Fruit fly (Drosophila melanogaster): Measurements from ENCODE around the gene spen.

The spen gene

DNA sequence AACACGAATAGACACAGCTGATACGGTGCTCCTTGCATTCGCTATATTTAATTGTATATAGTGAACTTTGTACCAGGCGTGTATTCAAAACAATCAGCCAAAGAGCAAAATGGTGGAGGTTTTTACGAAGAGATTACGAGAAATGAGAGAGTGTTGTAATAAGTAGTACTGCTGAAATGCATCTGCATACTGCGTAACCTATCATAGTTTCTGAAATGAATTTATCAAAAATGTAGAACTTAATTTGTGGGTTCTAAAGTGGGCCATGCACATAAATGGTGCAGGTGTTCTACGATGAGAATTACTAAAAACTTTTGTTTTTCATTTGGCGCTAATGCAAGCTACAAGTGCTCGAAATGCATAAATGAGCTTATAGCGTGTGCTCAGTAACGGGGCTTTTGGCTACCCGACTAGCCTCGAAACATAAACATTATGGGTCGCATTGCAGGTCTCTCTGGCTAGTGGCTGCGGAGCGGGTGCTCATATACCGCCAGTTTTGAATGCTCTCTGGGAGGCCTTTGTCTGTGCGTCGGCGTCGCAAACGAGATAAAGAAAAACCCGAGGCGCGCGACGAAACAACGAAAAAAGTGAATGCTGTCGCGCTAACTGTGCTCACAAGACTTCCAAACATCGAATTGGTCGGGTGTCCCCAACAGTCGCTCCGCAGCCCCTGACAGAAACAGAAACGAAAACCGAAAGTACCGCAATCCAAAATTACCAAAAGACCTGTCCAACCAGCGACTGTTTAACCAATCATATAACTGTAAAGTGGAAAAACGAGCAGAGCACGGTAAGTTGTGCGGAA, 27.2 kb upstream of the spen start, which contains the start of gene Gs1 (continued):
- no peak for TF ChIP-seq Hsf (GFP tag; optimal IDR thresholded peaks at IDR 0.05)
- no peak for TF ChIP-seq klu (GFP tag; IDR thresholded peaks at IDR 0.05)
- no peak for TF ChIP-seq CG9215 (GFP tag; IDR thresholded peaks at IDR 0.05)
- TF ChIP-seq CG7839 (tag; optimal IDR thresholded peaks at IDR 0.05), result peak; percentile 6
- TF ChIP-seq lab (GFP tag; optimal IDR thresholded peaks at IDR 0.05), result peak; percentile 81
- TF ChIP-seq br (optimal IDR thresholded peaks at IDR 0.05), result no peak
- peak; percentile 95; the same call in 3 of the 4 replicates for TF ChIP-seq chinmo (GFP tag; IDR thresholded peaks at IDR 0.05; ENCODE audit: partially characterized antibody)
- TF ChIP-seq Blimp-1 (GFP tag; optimal IDR thresholded peaks at IDR 0.05), result peak; percentile 87
- TF ChIP-seq MTF-1 (GFP tag; optimal IDR thresholded peaks at IDR 0.05; ENCODE audit: borderline replicate concordance), result peak; percentile 37
- peak; percentile 57; the same call in 1 of the 3 replicates for TF ChIP-seq CG6791 (GFP tag; IDR thresholded peaks at IDR 0.05; ENCODE audit: partially characterized antibody)
- peak; percentile 70 for TF ChIP-seq CG6854 (GFP tag; optimal IDR thresholded peaks at IDR 0.05)
- peak; percentile 53 for TF ChIP-seq CG12071 (GFP tag; optimal IDR thresholded peaks at IDR 0.05)
- TF ChIP-seq CG13287 (GFP tag; IDR thresholded peaks at IDR 0.05; ENCODE audit: partially characterized antibody), result peak; percentile 75
- TF ChIP-seq zen2 (GFP tag; IDR thresholded peaks at IDR 0.05; ENCODE audit: partially characterized antibody), result peak; percentile 68; the same call in 2 of the 3 replicates
- peak; percentile 70; the same call in 2 of the 3 replicates for TF ChIP-seq sr (GFP tag; IDR thresholded peaks at IDR 0.05)
- TF ChIP-seq CG32767 (GFP tag; IDR thresholded peaks at IDR 0.05), result peak; percentile 49; the same call in 1 of the 2 replicates
- peak; percentile 34 for TF ChIP-seq HHEX (GFP tag; optimal IDR thresholded peaks at IDR 0.05)
- peak; percentile 11 for TF ChIP-seq CG4424 (GFP tag; optimal IDR thresholded peaks at IDR 0.05)
- no peak for TF ChIP-seq mam (GFP tag; optimal IDR thresholded peaks at IDR 0.05)
- TF ChIP-seq CG7987 (GFP tag; optimal IDR thresholded peaks at IDR 0.05), result peak; percentile 29
- peak; percentile 46 for TF ChIP-seq Hey (tag; optimal IDR thresholded peaks at IDR 0.05)
- TF ChIP-seq bsh (GFP tag; optimal IDR thresholded peaks at IDR 0.05), result peak in 1 of 2 experiments; percentile 66
- TF ChIP-seq CG10565 (GFP tag; optimal IDR thresholded peaks at IDR 0.05), result no peak
- TF ChIP-seq CG2712 (tag; optimal IDR thresholded peaks at IDR 0.05), result peak; percentile 30
- TF ChIP-seq CG34422 (GFP tag; IDR thresholded peaks at IDR 0.05), result peak; percentile 32; the same call in 1 of the 3 replicates
- TF ChIP-seq crol (GFP tag; IDR thresholded peaks at IDR 0.05), result peak; percentile 32; the same call in 1 of the 2 replicates
- TF ChIP-seq CG1024 (GFP tag; IDR thresholded peaks at IDR 0.05), result no peak
- no peak for TF ChIP-seq shn (GFP tag; optimal IDR thresholded peaks at IDR 0.05)
- TF ChIP-seq al (GFP tag; IDR thresholded peaks at IDR 0.05), result no peak
- TF ChIP-seq pros (GFP tag; optimal IDR thresholded peaks at IDR 0.05), result peak; percentile 57
- TF ChIP-seq D19B (GFP tag; optimal IDR thresholded peaks at IDR 0.05), result no peak
- 0 out of 3 replicates have a peak, but pooled peaks have one; percentile 12 for TF ChIP-seq zfh1 (GFP tag; IDR thresholded peaks at IDR 0.05)
- peak; percentile 46 for TF ChIP-seq CG17568 (GFP tag; optimal IDR thresholded peaks at IDR 0.05)
- no peak for TF ChIP-seq Dad (GFP tag; optimal IDR thresholded peaks at IDR 0.05)
- no peak for TF ChIP-seq slp2 (GFP tag; optimal IDR thresholded peaks at IDR 0.05)
- TF ChIP-seq Drgx (GFP tag; IDR thresholded peaks at IDR 0.05), result peak; percentile 58
- TF ChIP-seq Oaz (GFP tag; IDR thresholded peaks at IDR 0.05), result no peak
- no peak for TF ChIP-seq Lim3 (GFP tag; IDR thresholded peaks at IDR 0.05)
- 0 out of 3 replicates have a peak, but pooled peaks have one; percentile 5 for TF ChIP-seq CG3726 (GFP tag; IDR thresholded peaks at IDR 0.05)
- no peak for TF ChIP-seq Six4 (GFP tag; optimal IDR thresholded peaks at IDR 0.05)
- peak; percentile 27 for TF ChIP-seq sd (tag; optimal IDR thresholded peaks at IDR 0.05)
- TF ChIP-seq CG8290 (GFP tag; optimal IDR thresholded peaks at IDR 0.05), result no peak
- TF ChIP-seq CG8290 (tag; optimal IDR thresholded peaks at IDR 0.05), result peak; percentile 8 to 65
- no peak for TF ChIP-seq Ada2b (GFP tag; IDR thresholded peaks at IDR 0.05)
- peak; percentile 26; the same call in 1 of the 3 replicates for TF ChIP-seq dysf (GFP tag; IDR thresholded peaks at IDR 0.05)
- TF ChIP-seq vfl (GFP tag; optimal IDR thresholded peaks at IDR 0.05), result no peak
- peak; percentile 49 for TF ChIP-seq MESR4 (GFP tag; optimal IDR thresholded peaks at IDR 0.05)
- no peak for TF ChIP-seq dati (GFP tag; IDR thresholded peaks at IDR 0.05)
- peak; percentile 3 for TF ChIP-seq CG10431 (GFP tag; optimal IDR thresholded peaks at IDR 0.05)
